Worm (Caenorhabditis elegans) whole organism, dauer: ENCODE data around the gene T25F10.1.

Experiments used
- unc-62 ChIP-seq: sonication (generic microtip); optimal IDR thresholded peaks from 2 replicates; lab custom pipeline; 2017; ENCODE audit warnings: missing biosample characterization, missing genetic modification reagents, missing genetic modification characterization

Gene T25F10.1

ce11 chrV:6768452-6768929, at the start of gene T25F10.1, which contains the start of gene clik-1:
Gene T25F10.1, plus strand, starts transcription at chrV:6768502.
Gene clik-1, minus strand, starts transcription at chrV:6768732.
- TF ChIP-seq unc-62 (GFP tag; lab: Kevin White, UChicago), result no peak

- no peak for TF ChIP-seq unc-62 (GFP tag; lab: Kevin White, UChicago)
Observed at ce11 chrV:6722378-6722777, 45.9 kb upstream of the T25F10.1 start, which contains the start of gene ZC487.2. Gene ZC487.2, minus strand, starts transcription at chrV:6722478.

DNA sequence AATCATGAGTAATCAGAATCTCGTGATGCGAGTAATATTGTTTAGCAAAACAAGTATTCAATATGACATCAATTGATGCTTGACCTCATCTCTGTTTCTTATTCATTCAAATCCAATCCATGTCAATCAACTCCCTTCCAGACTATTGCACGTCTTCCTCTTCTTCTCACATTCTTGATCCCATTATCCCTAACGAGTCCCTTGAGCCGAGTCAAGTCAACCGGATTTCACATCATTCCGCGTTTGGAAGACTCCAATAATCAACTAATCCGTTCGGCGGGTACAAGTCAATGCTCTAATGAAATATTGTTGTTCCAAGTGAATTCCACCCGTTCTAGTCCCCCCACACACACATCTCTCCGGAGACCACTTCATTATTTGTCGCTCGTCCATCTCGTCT, 42.0 kb upstream of the T25F10.1 start:
- TF ChIP-seq unc-62 (GFP tag; lab: Kevin White, UChicago), result no peak

DNA sequence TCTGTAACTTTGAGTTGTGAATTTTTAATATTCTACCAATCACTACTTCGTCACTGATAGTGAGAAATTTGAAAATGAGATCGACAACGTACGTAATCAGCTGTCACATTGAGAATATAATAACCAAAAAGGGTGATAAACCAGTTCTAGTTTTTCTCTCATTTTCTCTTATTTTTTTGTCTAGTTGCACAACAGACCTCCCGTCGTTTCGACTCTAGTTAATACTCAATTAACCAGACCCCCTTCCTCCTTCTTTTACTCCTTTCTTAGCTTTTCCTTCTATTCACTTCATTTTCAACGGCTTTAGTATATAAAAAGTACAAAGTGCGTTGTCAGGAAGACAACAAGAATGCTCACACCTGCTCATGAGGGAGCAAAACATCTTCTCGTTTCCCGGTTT, 41.1 kb upstream of the T25F10.1 start, which contains the start of gene ZC487.1:
ZC487.1 (plus strand) TSS at position 301 of the 400 bp plus-strand sequence.
- no peak for TF ChIP-seq unc-62 (GFP tag; lab: Kevin White, UChicago)

- TF ChIP-seq unc-62 (GFP tag; lab: Kevin White, UChicago), result no peak
Observed at ce11 chrV:6731594-6731993, 36.7 kb upstream of the T25F10.1 start, which contains the start of gene grl-9. Gene grl-9, minus strand, starts transcription at chrV:6731694.

DNA sequence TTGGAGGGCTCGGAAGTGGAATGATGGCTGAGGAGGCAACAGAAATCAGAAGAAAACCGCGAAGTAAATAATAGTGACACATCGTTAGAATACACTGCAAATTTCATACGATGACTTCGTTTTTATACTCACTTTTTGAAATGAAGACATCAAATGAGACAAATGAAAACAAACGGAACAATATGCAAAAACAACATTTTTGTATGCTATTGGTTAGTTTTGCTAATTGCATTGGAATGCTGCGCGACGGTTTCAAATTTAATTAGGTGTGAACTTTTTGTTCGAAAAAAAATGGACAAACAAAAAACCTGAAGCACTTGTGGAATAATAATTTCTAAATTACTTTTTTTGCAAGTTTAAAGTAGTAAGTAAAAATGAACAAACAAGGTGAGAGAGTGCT, 35.3 kb upstream of the T25F10.1 start, which contains the start of gene grl-8:
grl-8 (minus strand) TSS at position 101 of the 400 bp plus-strand sequence.
- TF ChIP-seq unc-62 (GFP tag; lab: Kevin White, UChicago), result no peak

ce11 chrV:6736108-6736507, 32.2 kb upstream of the T25F10.1 start:
- TF ChIP-seq unc-62 (GFP tag; lab: Kevin White, UChicago), result no peak

DNA sequence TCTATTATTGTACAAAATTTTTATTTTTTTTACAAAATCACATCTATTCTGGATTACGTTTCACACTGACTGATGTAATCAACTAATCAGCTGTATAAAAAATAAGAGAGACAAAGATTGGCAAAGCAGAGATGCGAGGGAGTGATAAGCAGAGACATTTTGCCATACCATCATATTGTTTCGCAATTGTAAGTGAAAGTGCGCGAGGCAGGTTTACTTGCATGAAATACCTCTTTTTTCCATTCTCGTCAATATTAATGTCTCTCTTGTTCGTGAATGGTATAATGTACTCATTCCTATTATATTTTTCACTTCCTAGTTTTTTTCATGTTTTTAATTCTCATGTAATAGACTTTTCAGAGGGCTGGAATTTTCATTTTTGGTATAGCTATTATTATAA, 31.4 kb upstream of the T25F10.1 start:
- TF ChIP-seq unc-62 (GFP tag; lab: Kevin White, UChicago), result no peak

DNA sequence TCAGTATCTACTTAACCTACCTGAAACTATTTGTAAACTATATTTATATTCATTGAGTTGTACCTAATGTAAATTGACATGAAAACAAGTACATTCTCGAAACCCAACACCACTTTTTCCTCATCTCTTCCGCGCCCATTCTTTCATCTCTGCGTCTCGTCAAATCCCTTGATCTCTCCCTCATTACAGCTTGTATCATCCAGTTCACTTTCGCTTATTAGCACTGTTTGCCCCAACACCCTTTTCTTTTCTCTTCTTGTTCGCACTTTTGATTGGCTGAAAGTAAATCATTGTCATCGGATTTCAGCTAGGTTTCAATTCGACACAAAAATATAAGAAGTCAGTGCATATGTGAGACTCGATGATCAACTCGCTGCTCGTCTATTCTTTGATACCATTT, 23.5 kb upstream of the T25F10.1 start, which contains the start of gene T25F10.3:
T25F10.3 (plus strand) TSS at position 308 of the 400 bp plus-strand sequence.
- TF ChIP-seq unc-62 (GFP tag; lab: Kevin White, UChicago), result no peak

ce11 chrV:6751493-6752100, 16.7 kb upstream of the T25F10.1 start:
- TF ChIP-seq unc-62 (GFP tag; lab: Kevin White, UChicago), result no peak

ce11 chrV:6753257-6753656, 15.0 kb upstream of the T25F10.1 start:
- TF ChIP-seq unc-62 (GFP tag; lab: Kevin White, UChicago), result no peak

DNA sequence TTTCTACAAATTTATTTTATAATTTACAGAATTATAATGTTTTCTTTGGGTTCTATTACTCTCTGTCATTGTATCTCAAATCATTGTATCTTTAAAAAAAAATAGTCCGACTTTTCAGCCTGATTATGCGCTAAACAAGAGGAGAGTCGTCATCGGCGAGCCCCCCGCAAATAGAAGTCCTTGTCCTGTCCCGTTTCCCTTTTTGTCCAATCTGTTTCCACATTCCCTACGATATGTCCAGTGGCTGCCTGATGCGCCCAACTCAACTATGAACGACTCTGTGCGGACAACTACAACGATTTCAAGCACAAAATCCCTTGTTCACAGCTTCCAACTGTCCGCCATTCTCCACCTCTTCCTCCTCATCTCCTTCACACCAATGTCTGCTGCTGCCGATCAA, 10.3 kb upstream of the T25F10.1 start, which contains the start of gene dbl-1:
dbl-1 (plus strand) TSS at position 119 of the 400 bp plus-strand sequence.
- no peak for TF ChIP-seq unc-62 (GFP tag; lab: Kevin White, UChicago)

- TF ChIP-seq unc-62 (GFP tag; lab: Kevin White, UChicago), result no peak
Observed at ce11 chrV:6762361-6762760, 5.9 kb upstream of the T25F10.1 start, which contains the start of gene T25F10.4. Gene T25F10.4, minus strand, starts transcription at chrV:6762461.

DNA sequence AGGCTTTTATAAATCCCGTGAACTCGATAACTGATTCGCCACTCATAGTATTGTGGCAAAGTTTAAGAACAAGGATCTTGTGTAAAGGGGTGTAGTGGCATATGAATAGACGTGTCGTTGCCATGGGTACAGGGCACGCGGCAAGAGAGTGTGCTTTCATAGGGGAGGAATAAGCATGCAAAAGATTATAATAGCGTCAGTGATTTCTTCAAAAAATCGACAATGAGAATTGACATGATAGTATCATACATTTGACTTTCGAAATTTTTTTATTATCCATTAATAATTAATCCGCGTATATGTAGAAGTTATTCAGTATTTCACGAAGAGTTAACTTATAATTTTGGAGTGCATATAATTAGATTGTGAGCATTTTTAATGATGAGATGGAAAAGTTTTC, 3.3 kb upstream of the T25F10.1 start, which contains the start of gene bbs-8:
bbs-8 (minus strand) TSS at position 101 of the 400 bp plus-strand sequence.
- no peak for TF ChIP-seq unc-62 (GFP tag; lab: Kevin White, UChicago)

DNA sequence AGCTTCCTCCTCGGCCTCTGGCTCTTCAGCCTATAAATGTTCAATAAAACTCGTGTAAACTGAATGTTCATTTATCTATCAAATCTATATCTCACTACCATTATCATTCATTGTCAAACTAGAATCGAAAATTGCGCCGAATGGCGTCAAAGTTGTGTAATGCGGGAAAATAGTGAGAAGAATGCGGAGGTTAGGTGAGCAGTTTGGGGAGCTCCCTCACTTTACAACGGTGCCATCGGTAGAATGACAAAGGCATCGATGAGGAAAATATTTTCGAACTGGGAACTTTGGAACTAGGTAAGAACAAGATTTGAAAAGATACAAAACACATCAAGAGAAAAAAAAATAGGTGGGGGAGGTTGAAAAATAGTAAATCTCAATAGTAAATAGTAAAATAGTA, 726 bp upstream of the T25F10.1 start:
- no peak for TF ChIP-seq unc-62 (GFP tag; lab: Kevin White, UChicago)

ce11 chrV:6769440-6769839, 1.1 kb downstream of the T25F10.1 start:
- TF ChIP-seq unc-62 (GFP tag; lab: Kevin White, UChicago), result no peak

ce11 chrV:6771645-6772044, 3.3 kb downstream of the T25F10.1 start, which contains the start of gene srh-30:
Gene srh-30, minus strand, starts transcription at chrV:6771745.
- TF ChIP-seq unc-62 (GFP tag; lab: Kevin White, UChicago), result no peak
